Worm (Caenorhabditis elegans) whole organism, late embryonic: ENCODE data around the gene K02H11.9.

Experiments used
- C38D4.7 ChIP-seq: fragments of 200-800 bp; sonication (Bioruptor generic); optimal IDR thresholded peaks from 2 replicates; lab custom pipeline; 2018; ENCODE audit warnings: mild to moderate bottlenecking, missing genetic modification characterization, moderate library complexity, missing compliant biosample characterization
- K09A11.1 ChIP-seq: sonication (generic microtip); optimal IDR thresholded peaks from 2 replicates; lab custom pipeline; 2017; ENCODE audit warnings: antibody characterized with exemption, mild to moderate bottlenecking, missing genetic modification characterization, missing compliant biosample characterization; ENCODE audit not compliant: insufficient read depth
- ama-1 ChIP-seq: fragments of 150-350 bp; optimal IDR thresholded peaks from 2 replicates; lab custom pipeline; 2014
- ceh-18 ChIP-seq: sonication (generic microtip); optimal IDR thresholded peaks from 2 replicates; lab custom pipeline; 2016; ENCODE audit warnings: missing genetic modification characterization, missing compliant biosample characterization
- ceh-19 ChIP-seq: fragments of 200-800 bp; sonication (Bioruptor generic); optimal IDR thresholded peaks from 2 replicates; lab custom pipeline; 2018; ENCODE audit warnings: mild to moderate bottlenecking, missing genetic modification characterization, missing compliant biosample characterization
- ceh-2 ChIP-seq: sonication (generic microtip); optimal IDR thresholded peaks from 2 replicates; lab custom pipeline; 2016; ENCODE audit warnings: missing genotype, missing genetic modification characterization, missing compliant biosample characterization
- ceh-22 ChIP-seq: sonication (generic microtip); optimal IDR thresholded peaks from 2 replicates; lab custom pipeline; 2017; ENCODE audit warnings: missing biosample characterization, missing genetic modification characterization
- ceh-31 ChIP-seq: sonication (generic microtip); optimal IDR thresholded peaks from 2 replicates; lab custom pipeline; 2016; ENCODE audit warnings: missing genetic modification characterization, missing compliant biosample characterization
- ceh-34 ChIP-seq: sonication (generic microtip); optimal IDR thresholded peaks from 2 replicates; lab custom pipeline; 2016; ENCODE audit warnings: mild to moderate bottlenecking, missing genetic modification characterization, missing compliant biosample characterization
- ceh-48 ChIP-seq: sonication (generic microtip); optimal IDR thresholded peaks from 2 replicates; lab custom pipeline; 2016; ENCODE audit warnings: missing genetic modification characterization, inconsistent platforms, missing compliant biosample characterization
- dmd-4 ChIP-seq: sonication (generic microtip); optimal IDR thresholded peaks from 2 replicates; lab custom pipeline; 2016; ENCODE audit warnings: borderline replicate concordance, missing genetic modification characterization, missing compliant biosample characterization
- elt-2 ChIP-seq: sonication (generic microtip); optimal IDR thresholded peaks from 2 replicates; lab custom pipeline; 2016; ENCODE audit warnings: missing genetic modification reagents, missing genetic modification characterization, missing compliant biosample characterization
- elt-4 ChIP-seq: sonication (generic microtip); optimal IDR thresholded peaks from 2 replicates; lab custom pipeline; 2016; ENCODE audit warnings: missing genetic modification characterization, missing compliant biosample characterization
- fkh-6 ChIP-seq: sonication (generic microtip); optimal IDR thresholded peaks from 2 replicates; lab custom pipeline; 2016; ENCODE audit warnings: missing genetic modification characterization, missing compliant biosample characterization
- hlh-13 ChIP-seq: fragments of 200-800 bp; sonication (Bioruptor generic); optimal IDR thresholded peaks from 2 replicates; lab custom pipeline; 2018; ENCODE audit warnings: mild to moderate bottlenecking, missing genetic modification characterization, missing compliant biosample characterization
- hlh-30 ChIP-seq: sonication (generic microtip); optimal IDR thresholded peaks from 2 replicates; lab custom pipeline; 2017; ENCODE audit warnings: antibody characterized with exemption, missing genetic modification characterization, missing compliant biosample characterization; ENCODE audit not compliant: insufficient read depth
- hlh-8 ChIP-seq: sonication (generic microtip); optimal IDR thresholded peaks from 2 replicates; lab custom pipeline; 2016; ENCODE audit warnings: missing genotype, missing genetic modification characterization, missing compliant biosample characterization
- nfya-1 ChIP-seq: sonication (generic microtip); optimal IDR thresholded peaks from 2 replicates; lab custom pipeline; 2017; ENCODE audit warnings: missing genetic modification characterization, mild to moderate bottlenecking, missing compliant biosample characterization, antibody characterized with exemption, moderate library complexity
- nhr-232 ChIP-seq: sonication (generic microtip); optimal IDR thresholded peaks from 2 replicates; lab custom pipeline; 2016; ENCODE audit warnings: missing genetic modification characterization, missing compliant biosample characterization
- odd-2 ChIP-seq: sonication (generic microtip); optimal IDR thresholded peaks from 2 replicates; lab custom pipeline; 2017; ENCODE audit warnings: antibody characterized with exemption, mild to moderate bottlenecking, missing genetic modification characterization, missing compliant biosample characterization
- pat-9 ChIP-seq: fragments of 200-800 bp; sonication (Bioruptor generic); optimal IDR thresholded peaks from 2 replicates; lab custom pipeline; 2018; ENCODE audit warnings: mild to moderate bottlenecking, missing genetic modification characterization, moderate library complexity, missing compliant biosample characterization
- pax-1 ChIP-seq: fragments of 150-350 bp; optimal IDR thresholded peaks from 2 replicates; lab custom pipeline; 2014; ENCODE audit warnings: missing biosample characterization, missing genetic modification characterization
- pha-4 ChIP-seq: fragments of 150-350 bp; optimal IDR thresholded peaks from 2 replicates; lab custom pipeline; 2018; ENCODE audit warnings: missing biosample characterization, missing genetic modification reagents, missing genetic modification characterization
- pqm-1 ChIP-seq: sonication (generic microtip); optimal IDR thresholded peaks from 2 replicates; lab custom pipeline; 2016; ENCODE audit warnings: missing genetic modification characterization, missing compliant biosample characterization
- pros-1 ChIP-seq: fragments of 150-350 bp; optimal IDR thresholded peaks from 2 replicates; lab custom pipeline; 2014; ENCODE audit warnings: missing biosample characterization, missing genetic modification reagents, missing genetic modification characterization
- ref-2 ChIP-seq: sonication (generic microtip); optimal IDR thresholded peaks from 2 replicates; lab custom pipeline; 2016; ENCODE audit warnings: missing genetic modification characterization, missing compliant biosample characterization
- rnt-1 ChIP-seq: sonication (generic microtip); optimal IDR thresholded peaks from 2 replicates; lab custom pipeline; 2016; ENCODE audit warnings: missing genetic modification characterization, missing compliant biosample characterization
- sdc-2 ChIP-seq: sonication (generic microtip); optimal IDR thresholded peaks from 2 replicates; lab custom pipeline; 2016; ENCODE audit warnings: missing genotype, missing genetic modification characterization, missing compliant biosample characterization
- sox-4 ChIP-seq: sonication (generic microtip); optimal IDR thresholded peaks from 2 replicates; lab custom pipeline; 2017; ENCODE audit warnings: mild to moderate bottlenecking, missing genetic modification characterization, inconsistent platforms, missing compliant biosample characterization
- syd-9 ChIP-seq: sonication (generic microtip); optimal IDR thresholded peaks from 2 replicates; lab custom pipeline; 2016; ENCODE audit warnings: mild to moderate bottlenecking, missing genetic modification characterization, moderate library complexity, missing compliant biosample characterization
- tbx-7 ChIP-seq: sonication (generic microtip); optimal IDR thresholded peaks from 2 replicates; lab custom pipeline; 2016; ENCODE audit warnings: missing genotype, missing genetic modification characterization, missing compliant biosample characterization
- ttx-3 ChIP-seq: sonication (generic microtip); optimal IDR thresholded peaks from 2 replicates; lab custom pipeline; 2016; ENCODE audit warnings: missing genetic modification reagents, missing genetic modification characterization, missing compliant biosample characterization
- unc-42 ChIP-seq: sonication (generic microtip); optimal IDR thresholded peaks from 2 replicates; lab custom pipeline; 2016; ENCODE audit warnings: missing genotype, missing genetic modification characterization, missing compliant biosample characterization
- unc-55 ChIP-seq: sonication (generic microtip); optimal IDR thresholded peaks from 2 replicates; lab custom pipeline; 2017; ENCODE audit warnings: missing biosample characterization, missing genetic modification reagents, missing genetic modification characterization

Gene K02H11.9

ce11 chrV:1579790-1580189 is 42.9 kb upstream of the K02H11.9 start:
- TF ChIP-seq ceh-34 (tag; lab: Kevin White, UChicago) (no peak), pha-4 (tag; lab: Kevin White, UChicago) (no peak), odd-2 (tag; lab: Kevin White, UChicago) (no peak), elt-2 (tag; lab: Kevin White, UChicago) (no peak), sdc-2 (no peak), elt-4 (no peak), fkh-6 (no peak), pqm-1 (no peak)

DNA sequence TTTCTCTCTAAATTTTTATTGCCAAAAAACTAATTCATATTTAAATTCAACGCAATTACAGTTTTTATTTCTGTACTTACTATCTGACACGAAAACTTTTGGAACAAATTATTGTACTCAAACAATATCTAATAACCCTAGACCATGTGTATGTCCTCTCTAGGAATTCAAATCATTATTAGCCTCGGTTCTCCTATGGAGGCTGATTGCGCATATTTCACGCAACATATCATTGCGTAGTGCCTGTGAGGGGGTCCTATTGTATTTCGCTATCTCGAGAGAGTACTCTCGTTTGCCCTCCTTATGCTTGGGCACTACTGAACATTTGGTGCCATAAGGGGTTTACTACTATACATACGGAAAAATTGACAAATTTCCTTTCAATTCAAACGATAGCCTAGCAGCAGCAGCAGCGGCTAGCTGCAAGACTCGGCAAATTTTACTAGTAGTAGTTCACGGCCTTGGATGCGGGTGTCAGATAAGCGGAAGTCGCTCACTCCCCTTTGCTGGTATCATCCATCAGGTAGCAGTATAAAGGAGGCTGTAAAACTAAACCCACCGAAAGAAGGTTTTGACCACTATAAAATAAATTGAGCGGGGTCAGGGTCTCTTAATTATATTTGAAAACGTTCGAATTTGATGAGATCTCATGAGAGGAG is 41.8 kb upstream of the K02H11.9 start:
- TF ChIP-seq odd-2 (tag; lab: Kevin White, UChicago), result no peak
- TF ChIP-seq ttx-3 (tag; lab: Kevin White, UChicago), result no peak
- no peak for TF ChIP-seq dmd-4 (tag; lab: Kevin White, UChicago)
- TF ChIP-seq unc-42 (tag; lab: Kevin White, UChicago), result no peak
- no peak for TF ChIP-seq tbx-7 (tag; lab: Kevin White, UChicago)
- TF ChIP-seq pax-1, result no peak
- no peak for TF ChIP-seq pqm-1
- TF ChIP-seq nhr-232, result no peak
- TF ChIP-seq hlh-8 (tag; lab: Kevin White, UChicago), result no peak
- TF ChIP-seq elt-2 (tag; lab: Kevin White, UChicago), result no peak
- no peak for TF ChIP-seq ceh-19
- no peak for TF ChIP-seq pros-1
- no peak for TF ChIP-seq sdc-2
- TF ChIP-seq ceh-18, result no peak
- no peak for TF ChIP-seq ceh-2 (tag; lab: Kevin White, UChicago)

DNA sequence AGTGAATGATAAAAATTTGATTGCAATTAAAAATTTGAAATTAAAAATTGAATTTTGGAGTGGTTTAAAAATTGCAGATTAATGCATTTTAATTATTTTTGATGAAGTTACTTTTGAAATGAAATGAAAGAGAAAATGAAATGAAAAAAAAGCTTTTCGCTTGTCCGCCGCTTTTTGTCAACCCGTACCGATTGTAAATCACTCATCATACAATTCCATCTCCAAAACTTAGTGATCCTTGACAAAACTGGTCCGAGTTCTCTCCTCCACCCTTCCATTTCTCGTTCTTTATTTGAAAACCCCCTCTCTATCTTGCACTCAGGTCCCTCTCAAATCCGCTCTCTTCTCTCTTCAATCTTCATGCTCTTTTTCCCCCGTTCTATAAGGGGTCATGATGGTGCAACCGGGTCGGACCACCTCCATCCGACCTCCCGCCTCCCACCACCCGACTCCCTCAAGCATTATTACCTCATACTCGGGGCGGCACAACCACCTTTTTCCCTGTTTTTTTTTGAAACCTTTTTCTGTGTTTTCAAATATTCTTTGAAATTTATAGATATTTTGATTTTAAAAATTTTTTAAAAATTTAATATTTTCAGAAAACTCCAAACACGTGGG is 40.3 kb upstream of the K02H11.9 start:
- no peak for TF ChIP-seq ceh-2 (tag; lab: Kevin White, UChicago)
- no peak for TF ChIP-seq fkh-6
- no peak for TF ChIP-seq sox-4
- TF ChIP-seq pat-9 (tag; lab: Kevin White, UChicago), result no peak
- no peak for TF ChIP-seq C38D4.7
- TF ChIP-seq ceh-22 (tag; lab: Kevin White, UChicago), result no peak
- no peak for TF ChIP-seq ceh-48 (tag; lab: Kevin White, UChicago)
- no peak for TF ChIP-seq pha-4 (tag; lab: Kevin White, UChicago)
- no peak for TF ChIP-seq K09A11.1

- TF ChIP-seq nfya-1 (tag; lab: Kevin White, UChicago) (peak; percentile 21), syd-9 (tag; lab: Kevin White, UChicago) (no peak), tbx-7 (tag; lab: Kevin White, UChicago) (no peak), rnt-1 (peak; percentile 16), dmd-4 (tag; lab: Kevin White, UChicago) (peak; percentile 27), ref-2 (tag; lab: Kevin White, UChicago) (peak; percentile 21), hlh-13 (GFP tag; lab: Kevin White, UChicago) (no peak), hlh-30 (tag; lab: Kevin White, UChicago) (peak; percentile 14), ama-1 (lab: Kevin White, UChicago) (no peak), unc-55 (GFP tag; lab: Kevin White, UChicago) (peak; percentile 92), ceh-31 (tag; lab: Kevin White, UChicago) (peak; percentile 6)
Observed at ce11 chrV:1575493-1576084, 38.7 kb upstream of the K02H11.9 start.
